Worm (Caenorhabditis elegans) whole organism, L1 larva: ENCODE data around the gene sbds-1.

Experiments used
- blmp-1 ChIP-seq: fragments of 150-350 bp; optimal IDR thresholded peaks from 2 replicates; lab custom pipeline; 2014; ENCODE audit warnings: missing biosample characterization, missing genetic modification characterization
- ceh-8 ChIP-seq: fragments of 200-800 bp; sonication (Bioruptor generic); optimal IDR thresholded peaks from 2 replicates; lab custom pipeline; 2018; ENCODE audit warnings: mild to moderate bottlenecking, missing genetic modification characterization, moderate library complexity, missing compliant biosample characterization
- ceh-88 ChIP-seq: fragments of 200-800 bp; sonication (Bioruptor generic); IDR thresholded peaks from 2 replicates; pipeline ENCODE4 v1.3.6; 2022; ENCODE audit warnings: missing genetic modification characterization, missing compliant biosample characterization
- efl-1 ChIP-seq, 4 experiments: fragments of 150-350 bp; optimal IDR thresholded peaks in 3 of 4; peaks in 1 of 4; 1 replicate in 1 of 4; 2 replicates in 3 of 4; lab custom pipeline; 2014; ENCODE audit warnings: missing biosample characterization in 2 of 4, missing genetic modification characterization in 2 of 4, missing genetic modification reagents in 2 of 4
- egl-27 ChIP-seq, 2 experiments: fragments of 150-350 bp in 1 of 2; sonication (generic microtip); optimal IDR thresholded peaks; 3 replicates each; lab custom pipeline; 2017 to 2018; ENCODE audit warnings: missing biosample characterization in 2 of 2, missing genetic modification characterization in 2 of 2, missing genetic modification reagents in 2 of 2
- elt-2 ChIP-seq: sonication (generic microtip); optimal IDR thresholded peaks from 2 replicates; lab custom pipeline; 2016; ENCODE audit warnings: missing genetic modification characterization, mild to moderate bottlenecking, inconsistent platforms, missing compliant biosample characterization, missing genetic modification reagents
- elt-3 ChIP-seq, 6 experiments: fragments of 150-350 bp in 1 of 6; sonication (generic microtip); optimal IDR thresholded peaks; 2 replicates each; lab custom pipeline; 2017 to 2018; ENCODE audit warnings: missing biosample characterization in 6 of 6, missing genetic modification characterization in 6 of 6, inconsistent platforms in 1 of 6
- ets-5 ChIP-seq: fragments of 200-800 bp; sonication (Bioruptor generic); IDR thresholded peaks from 2 replicates; pipeline ENCODE4 v1.3.6; 2022; ENCODE audit warnings: missing genetic modification characterization, missing compliant biosample characterization
- fkh-4 ChIP-seq: sonication (generic microtip); optimal IDR thresholded peaks from 2 replicates; lab custom pipeline; 2016; ENCODE audit warnings: missing compliant biosample characterization, missing genetic modification characterization, borderline replicate concordance
- grh-1 ChIP-seq: fragments of 200-800 bp; sonication (Bioruptor generic); IDR thresholded peaks from 2 replicates; pipeline ENCODE4 v1.3.6; 2022; ENCODE audit warnings: missing genetic modification reagents, missing genetic modification characterization, missing compliant biosample characterization
- isw-1 ChIP-seq: fragments of 200-800 bp; sonication (Bioruptor generic); IDR thresholded peaks from 2 replicates; pipeline ENCODE4 v1.3.6; 2022; ENCODE audit warnings: missing genetic modification characterization, missing compliant biosample characterization
- lin-13 ChIP-seq: fragments of 150-350 bp; optimal IDR thresholded peaks from 2 replicates; lab custom pipeline; 2014; ENCODE audit warnings: missing biosample characterization, missing genetic modification reagents, missing genetic modification characterization
- lin-14 ChIP-seq: fragments of 200-800 bp; sonication (Bioruptor generic); optimal IDR thresholded peaks from 2 replicates; lab custom pipeline; 2018; ENCODE audit warnings: mild to moderate bottlenecking, missing genetic modification characterization, moderate library complexity, missing compliant biosample characterization
- lin-35 ChIP-seq, 2 experiments: fragments of 150-350 bp; optimal IDR thresholded peaks; 2 replicates each; lab custom pipeline; 2014; ENCODE audit warnings: missing biosample characterization in 2 of 2, missing genetic modification characterization in 2 of 2, missing genetic modification reagents in 2 of 2
- lin-39 ChIP-seq: fragments of 150-350 bp; optimal IDR thresholded peaks from 2 replicates; lab custom pipeline; 2014; ENCODE audit warnings: missing biosample characterization, missing genetic modification reagents, missing genetic modification characterization
- lsy-2 ChIP-seq, 2 experiments: fragments of 150-350 bp; optimal IDR thresholded peaks; 2 replicates each; lab custom pipeline; 2014; ENCODE audit warnings: missing biosample characterization in 2 of 2, missing genetic modification characterization in 2 of 2
- mep-1 ChIP-seq: fragments of 150-350 bp; optimal IDR thresholded peaks from 2 replicates; lab custom pipeline; 2014; ENCODE audit warnings: missing biosample characterization, missing genetic modification characterization
- nhr-11 ChIP-seq: fragments of 150-350 bp; optimal IDR thresholded peaks from 2 replicates; lab custom pipeline; 2014; ENCODE audit warnings: missing biosample characterization, missing genetic modification characterization
- nhr-20 ChIP-seq: sonication (generic microtip); optimal IDR thresholded peaks from 2 replicates; lab custom pipeline; 2016; ENCODE audit warnings: mild to moderate bottlenecking, missing genetic modification characterization, missing compliant biosample characterization
- nhr-85 ChIP-seq: sonication (generic microtip); peaks from one replicate; lab custom pipeline; 2016; ENCODE audit warnings: missing genetic modification characterization, inconsistent platforms, missing compliant biosample characterization
- nhr-90 ChIP-seq: sonication (generic microtip); optimal IDR thresholded peaks from 2 replicates; lab custom pipeline; 2016; ENCODE audit warnings: mild to moderate bottlenecking, missing genetic modification characterization, missing compliant biosample characterization; ENCODE audit not compliant: poor library complexity
- skn-1 ChIP-seq: fragments of 150-350 bp; optimal IDR thresholded peaks from 2 replicates; lab custom pipeline; 2014; ENCODE audit warnings: missing biosample characterization, missing genetic modification characterization
- snpc-4 ChIP-seq: fragments of 150-350 bp; optimal IDR thresholded peaks from 2 replicates; lab custom pipeline; 2014; ENCODE audit warnings: missing biosample characterization, missing genetic modification characterization
- snu-23 ChIP-seq: sonication (generic microtip); optimal IDR thresholded peaks from 2 replicates; lab custom pipeline; 2016; ENCODE audit warnings: missing genetic modification characterization, missing compliant biosample characterization
- sptf-1 ChIP-seq: fragments of 150-350 bp; optimal IDR thresholded peaks from 2 replicates; lab custom pipeline; 2014; ENCODE audit warnings: missing biosample characterization, missing genetic modification characterization
- swsn-7 ChIP-seq: sonication (generic microtip); optimal IDR thresholded peaks from 2 replicates; lab custom pipeline; 2016; ENCODE audit warnings: missing genetic modification characterization, missing compliant biosample characterization
- tlp-1 ChIP-seq: fragments of 150-350 bp; optimal IDR thresholded peaks from 2 replicates; lab custom pipeline; 2014; ENCODE audit warnings: missing biosample characterization, missing genetic modification characterization
- unc-130 ChIP-seq: fragments of 150-350 bp; optimal IDR thresholded peaks from 2 replicates; lab custom pipeline; 2017; ENCODE audit warnings: missing biosample characterization, missing genetic modification characterization, inconsistent platforms
- unc-86 ChIP-seq: sonication (generic microtip); optimal IDR thresholded peaks from 2 replicates; lab custom pipeline; 2016; ENCODE audit warnings: missing genetic modification characterization, missing compliant biosample characterization
- xbp-1 ChIP-seq: sonication (generic microtip); optimal IDR thresholded peaks from 2 replicates; lab custom pipeline; 2016; ENCODE audit warnings: missing genetic modification characterization, missing compliant biosample characterization
- zag-1 ChIP-seq: fragments of 150-350 bp; optimal IDR thresholded peaks from 2 replicates; lab custom pipeline; 2014; ENCODE audit warnings: missing biosample characterization, missing genetic modification characterization
- zip-4 ChIP-seq: fragments of 200-800 bp; sonication (Bioruptor generic); optimal IDR thresholded peaks from 2 replicates; lab custom pipeline; 2018; ENCODE audit warnings: mild to moderate bottlenecking, missing genetic modification characterization, moderate library complexity, missing compliant biosample characterization
- ztf-11 ChIP-seq, 2 experiments: sonication (generic microtip); optimal IDR thresholded peaks; 2 replicates each; lab custom pipeline; 2016 to 2017; ENCODE audit warnings: missing genetic modification characterization in 2 of 2, missing biosample characterization in 1 of 2, missing compliant biosample characterization in 1 of 2

Gene sbds-1

ce11 chrIII:658357-658756 lies 20.1 kb upstream of the sbds-1 start, which contains the start of gene C09F5.1 (continued):
- TF ChIP-seq xbp-1 (no peak), lsy-2 (tag; optimal IDR thresholded peaks at IDR 0.05; lab: Kevin White, UChicago) (peak in 1 of 2 experiments; percentile 16), nhr-90 (tag; lab: Kevin White, UChicago) (peak; percentile 16), unc-86 (no peak), ets-5 (GFP tag; lab: Robert Waterston, UW) (no peak), egl-27 (tag; optimal IDR thresholded peaks at IDR 0.05; lab: Kevin White, UChicago) (no peak), blmp-1 (tag; lab: Kevin White, UChicago) (peak; percentile 66), ztf-11 (tag; optimal IDR thresholded peaks at IDR 0.05; lab: Kevin White, UChicago) (no peak), elt-3 (tag; optimal IDR thresholded peaks at IDR 0.05; lab: Kevin White, UChicago) (peak in 2 of 6 experiments; percentile 34 to 35)

- peak; percentile 4 for TF ChIP-seq nhr-20
- no peak for TF ChIP-seq zag-1 (tag; lab: Kevin White, UChicago)
- TF ChIP-seq nhr-85 (tag; lab: Kevin White, UChicago), result peak; percentile 76
- peak; percentile 95 for TF ChIP-seq blmp-1 (tag; lab: Kevin White, UChicago)
- TF ChIP-seq sptf-1, result no peak
- TF ChIP-seq lin-14 (GFP tag; lab: Kevin White, UChicago), result peak; percentile 77
- peak; percentile 65 for TF ChIP-seq mep-1 (tag; lab: Kevin White, UChicago)
Observed at ce11 chrIII:657241-657640, 19.0 kb upstream of the sbds-1 start.

- TF ChIP-seq lin-14 (GFP tag; lab: Kevin White, UChicago) (peak; percentile 45), nhr-85 (tag; lab: Kevin White, UChicago) (peak; percentile 77), blmp-1 (tag; lab: Kevin White, UChicago) (peak; percentile 85), elt-3 (tag; optimal IDR thresholded peaks at IDR 0.05; lab: Kevin White, UChicago) (peak in 1 of 6 experiments; percentile 60), snpc-4 (no peak), nhr-20 (peak; percentile 4), zip-4 (GFP tag; lab: Kevin White, UChicago) (no peak), snu-23 (peak; percentile 9), lin-39 (tag; lab: Kevin White, UChicago) (no peak), lin-13 (GFP tag; lab: Kevin White, UChicago) (no peak), mep-1 (tag; lab: Kevin White, UChicago) (peak; percentile 15)
Observed at ce11 chrIII:656660-657059, 18.4 kb upstream of the sbds-1 start.

ce11 chrIII:654365-654764 lies 16.1 kb upstream of the sbds-1 start:
- TF ChIP-seq fkh-4 (tag; lab: Kevin White, UChicago) (no peak), skn-1 (tag; lab: Kevin White, UChicago) (peak; percentile 21), nhr-85 (tag; lab: Kevin White, UChicago) (no peak), efl-1 (optimal IDR thresholded peaks at IDR 0.05; lab: Kevin White, UChicago) (no peak), efl-1 (GFP tag; optimal IDR thresholded peaks at IDR 0.05 in 1 of 2; lab: Kevin White, UChicago) (peak in 1 of 2 experiments; percentile 28), blmp-1 (tag; lab: Kevin White, UChicago) (peak; percentile 68)
- TF ChIP-seq, all 84 proteins: peak for 3

- TF ChIP-seq lin-35 (GFP tag; optimal IDR thresholded peaks at IDR 0.05; lab: Kevin White, UChicago) (peak in 1 of 2 experiments; percentile 15), ceh-8 (no peak), nhr-11 (tag; lab: Kevin White, UChicago) (no peak), unc-130 (tag; lab: Kevin White, UChicago) (no peak), lin-14 (GFP tag; lab: Kevin White, UChicago) (peak; percentile 42), nhr-85 (tag; lab: Kevin White, UChicago) (peak; percentile 43), elt-2 (peak; percentile 44), efl-1 (optimal IDR thresholded peaks at IDR 0.05; lab: Kevin White, UChicago) (no peak), efl-1 (GFP tag; optimal IDR thresholded peaks at IDR 0.05 in 1 of 2; lab: Kevin White, UChicago) (peak in 1 of 2 experiments; percentile 3), nhr-90 (tag; lab: Kevin White, UChicago) (peak; percentile 2)
Observed at ce11 chrIII:651587-651986, 13.4 kb upstream of the sbds-1 start.

ce11 chrIII:650539-650938 lies 12.3 kb upstream of the sbds-1 start:
- TF ChIP-seq swsn-7 (tag; lab: Kevin White, UChicago), result no peak
- no peak for TF ChIP-seq lin-13 (GFP tag; lab: Kevin White, UChicago)
- TF ChIP-seq blmp-1 (tag; lab: Kevin White, UChicago), result peak; percentile 92
- no peak for TF ChIP-seq unc-86
- TF ChIP-seq skn-1 (tag; lab: Kevin White, UChicago), result no peak
- TF ChIP-seq grh-1 (GFP tag; lab: Robert Waterston, UW), result no peak
- peak; percentile 46 for TF ChIP-seq nhr-85 (tag; lab: Kevin White, UChicago)
- TF ChIP-seq tlp-1 (tag; lab: Kevin White, UChicago), result no peak
- no peak for TF ChIP-seq isw-1
- TF ChIP-seq ceh-88 (GFP tag; lab: Robert Waterston, UW), result no peak
